Fruit fly (Drosophila melanogaster) whole organism, adult: Measurements from ENCODE around the gene CG15760.

Experiments
- CG11617 ChIP-seq: fragments of 200-800 bp; sonication (Bioruptor generic); optimal IDR thresholded peaks from 2 replicates; lab custom pipeline; 2017; ENCODE audit warnings: mild to moderate bottlenecking, missing biosample characterization, missing genetic modification reagents, missing genetic modification characterization
- CG12768 ChIP-seq: fragments of 200-800 bp; sonication (Bioruptor generic); optimal IDR thresholded peaks from 2 replicates; lab custom pipeline; 2017; ENCODE audit warnings: missing biosample characterization, missing genetic modification characterization, mild to moderate bottlenecking, moderate library complexity, missing genetic modification reagents
- CG14711 ChIP-seq: fragments of 200-800 bp; sonication (Bioruptor generic); optimal IDR thresholded peaks from 2 replicates; lab custom pipeline; 2018; ENCODE audit warnings: missing biosample characterization, mild to moderate bottlenecking, missing genetic modification characterization, moderate library complexity
- CG1620 ChIP-seq: fragments of 200-800 bp; sonication (Bioruptor generic); optimal IDR thresholded peaks from 2 replicates; lab custom pipeline; 2016; ENCODE audit warnings: missing biosample characterization, missing genetic modification characterization
- CG33017 ChIP-seq: fragments of 200-800 bp; sonication (Bioruptor generic); optimal IDR thresholded peaks from 2 replicates; lab custom pipeline; 2018; ENCODE audit warnings: missing biosample characterization, mild to moderate bottlenecking, missing genetic modification characterization, moderate library complexity
- CG5204 ChIP-seq: fragments of 200-800 bp; sonication (Bioruptor generic); optimal IDR thresholded peaks from 2 replicates; lab custom pipeline; 2016; ENCODE audit warnings: missing biosample characterization, missing genetic modification characterization
- CG7045 ChIP-seq: fragments of 200-800 bp; sonication (Bioruptor generic); optimal IDR thresholded peaks from 2 replicates; lab custom pipeline; 2017; ENCODE audit warnings: missing biosample characterization, mild to moderate bottlenecking, missing genetic modification characterization
- CG7101 ChIP-seq: fragments of 200-800 bp; sonication (Bioruptor generic); optimal IDR thresholded peaks from 2 replicates; lab custom pipeline; 2018; ENCODE audit warnings: missing biosample characterization, mild to moderate bottlenecking, missing genetic modification characterization, moderate library complexity
- Clk ChIP-seq: fragments of 200-800 bp; sonication (Bioruptor generic); optimal IDR thresholded peaks from 2 replicates; lab custom pipeline; 2017; ENCODE audit warnings: missing biosample characterization, missing genetic modification characterization
- Crg-1 ChIP-seq: fragments of 200-800 bp; sonication (Bioruptor generic); optimal IDR thresholded peaks from 2 replicates; lab custom pipeline; 2016; ENCODE audit warnings: missing biosample characterization, missing genetic modification characterization
- Hr96 ChIP-seq: fragments of 200-800 bp; sonication (Bioruptor generic); optimal IDR thresholded peaks from 2 replicates; lab custom pipeline; 2016; ENCODE audit warnings: missing biosample characterization, missing genetic modification characterization
- Mnt ChIP-seq: fragments of 200-800 bp; sonication (Bioruptor generic); optimal IDR thresholded peaks from 2 replicates; lab custom pipeline; 2016; ENCODE audit warnings: missing biosample characterization, mild to moderate bottlenecking, missing genetic modification characterization
- bab1 ChIP-seq: fragments of 200-800 bp; sonication (Bioruptor generic); optimal IDR thresholded peaks from 3 replicates; lab custom pipeline; 2019; ENCODE audit warnings: missing biosample characterization, mild to moderate bottlenecking, missing genetic modification characterization, moderate library complexity
- cic ChIP-seq: fragments of 200-800 bp; sonication (Bioruptor generic); optimal IDR thresholded peaks from 2 replicates; lab custom pipeline; 2017; ENCODE audit warnings: missing biosample characterization, mild to moderate bottlenecking, missing genetic modification characterization, moderate library complexity
- cnc ChIP-seq, 2 experiments: fragments of >200 bp; optimal IDR thresholded peaks; 2 replicates each; lab custom pipeline; 2017
- kay ChIP-seq: fragments of 200-800 bp; sonication (Bioruptor generic); peaks from one replicate; lab custom pipeline; 2016; ENCODE audit warnings: missing biosample characterization, missing genetic modification characterization, borderline replicate concordance
- ovo ChIP-seq: fragments of 200-800 bp; sonication (Bioruptor generic); optimal IDR thresholded peaks from 2 replicates; lab custom pipeline; 2016; ENCODE audit warnings: missing biosample characterization, missing genetic modification characterization
- pad ChIP-seq: fragments of 200-800 bp; sonication (Bioruptor generic); optimal IDR thresholded peaks from 3 replicates; lab custom pipeline; 2017; ENCODE audit warnings: missing biosample characterization, missing genetic modification characterization, mild to moderate bottlenecking, moderate library complexity, missing genetic modification reagents
- tj ChIP-seq: fragments of 200-800 bp; sonication (Bioruptor generic); optimal IDR thresholded peaks from 3 replicates; lab custom pipeline; 2017; ENCODE audit warnings: missing biosample characterization, mild to moderate bottlenecking, missing genetic modification characterization, moderate library complexity
- toe ChIP-seq: fragments of 200-800 bp; sonication (Bioruptor generic); optimal IDR thresholded peaks from 2 replicates; lab custom pipeline; 2016; ENCODE audit warnings: missing biosample characterization, missing genetic modification characterization

Gene CG15760

dm6 chrX:13641891-13642617 is 27.4 kb upstream of the CG15760 start:
- TF ChIP-seq bab1 (GFP tag; lab: Kevin White, UChicago) (peak; percentile 40), CG7045 (GFP tag; lab: Kevin White, UChicago) (no peak), Clk (GFP tag; lab: Kevin White, UChicago) (no peak), pad (GFP tag; lab: Kevin White, UChicago) (peak; percentile 38), ovo (GFP tag; lab: Kevin White, UChicago) (no peak), kay (GFP tag; lab: Kevin White, UChicago) (no peak), CG1620 (GFP tag; lab: Kevin White, UChicago) (peak; percentile 32), Crg-1 (no peak), Hr96 (GFP tag; lab: Kevin White, UChicago) (no peak), CG7101 (tag; lab: Kevin White, UChicago) (peak; percentile 16), cic (GFP tag; lab: Kevin White, UChicago) (no peak), CG12768 (GFP tag; lab: Kevin White, UChicago) (peak; percentile 48), Mnt (GFP tag; lab: Kevin White, UChicago) (peak; percentile 37), CG33017 (tag; lab: Kevin White, UChicago) (no peak)

dm6 chrX:13643961-13644360 is 25.5 kb upstream of the CG15760 start:
- no peak for TF ChIP-seq cnc (optimal IDR thresholded peaks at IDR 0.05; lab: Kevin White, UChicago)
- no peak for TF ChIP-seq Clk (GFP tag; lab: Kevin White, UChicago)
- no peak for TF ChIP-seq pad (GFP tag; lab: Kevin White, UChicago)
- TF ChIP-seq cic (GFP tag; lab: Kevin White, UChicago) = no peak
- TF ChIP-seq CG14711 = no peak

dm6 chrX:13644696-13645393 is 24.7 kb upstream of the CG15760 start:
- no peak for TF ChIP-seq bab1 (GFP tag; lab: Kevin White, UChicago)
- peak; percentile 37 for TF ChIP-seq CG7101 (tag; lab: Kevin White, UChicago)
- no peak for TF ChIP-seq Hr96 (GFP tag; lab: Kevin White, UChicago)
- no peak for TF ChIP-seq CG5204 (GFP tag; lab: Kevin White, UChicago)
- no peak for TF ChIP-seq CG12768 (GFP tag; lab: Kevin White, UChicago)
- no peak for TF ChIP-seq tj (GFP tag; lab: Kevin White, UChicago)
- TF ChIP-seq CG1620 (GFP tag; lab: Kevin White, UChicago) = no peak
- TF ChIP-seq Clk (GFP tag; lab: Kevin White, UChicago) = no peak
- no peak for TF ChIP-seq CG14711
- TF ChIP-seq kay (GFP tag; lab: Kevin White, UChicago) = peak; percentile 65
- no peak for TF ChIP-seq ovo (GFP tag; lab: Kevin White, UChicago)

- no peak for TF ChIP-seq Mnt (GFP tag; lab: Kevin White, UChicago)
- TF ChIP-seq CG1620 (GFP tag; lab: Kevin White, UChicago) = no peak
These were observed 23.3 kb upstream of the CG15760 start for dm6 chrX:13646175-13646574.

dm6 chrX:13648819-13649218 is 20.7 kb upstream of the CG15760 start:
- TF ChIP-seq pad (GFP tag; lab: Kevin White, UChicago) (no peak), Clk (GFP tag; lab: Kevin White, UChicago) (no peak), CG7045 (GFP tag; lab: Kevin White, UChicago) (no peak), ovo (GFP tag; lab: Kevin White, UChicago) (no peak)

dm6 chrX:13649801-13650200 is 19.7 kb upstream of the CG15760 start:
- no peak for TF ChIP-seq cic (GFP tag; lab: Kevin White, UChicago)
- TF ChIP-seq Mnt (GFP tag; lab: Kevin White, UChicago) = no peak
- TF ChIP-seq ovo (GFP tag; lab: Kevin White, UChicago) = no peak
- no peak for TF ChIP-seq CG12768 (GFP tag; lab: Kevin White, UChicago)
- no peak for TF ChIP-seq pad (GFP tag; lab: Kevin White, UChicago)
- TF ChIP-seq toe (GFP tag; lab: Kevin White, UChicago) = no peak
- TF ChIP-seq CG33017 (tag; lab: Kevin White, UChicago) = no peak
- TF ChIP-seq CG5204 (GFP tag; lab: Kevin White, UChicago) = no peak
- TF ChIP-seq tj (GFP tag; lab: Kevin White, UChicago) = no peak
- TF ChIP-seq CG11617 (GFP tag; lab: Kevin White, UChicago) = no peak
- TF ChIP-seq Hr96 (GFP tag; lab: Kevin White, UChicago) = no peak
- no peak for TF ChIP-seq kay (GFP tag; lab: Kevin White, UChicago)
- no peak for TF ChIP-seq CG7045 (GFP tag; lab: Kevin White, UChicago)
- no peak for TF ChIP-seq Clk (GFP tag; lab: Kevin White, UChicago)
- TF ChIP-seq CG1620 (GFP tag; lab: Kevin White, UChicago) = no peak
- TF ChIP-seq CG7101 (tag; lab: Kevin White, UChicago) = no peak
- TF ChIP-seq CG14711 = no peak
- no peak for TF ChIP-seq cnc (optimal IDR thresholded peaks at IDR 0.05; lab: Kevin White, UChicago)
- no peak for TF ChIP-seq bab1 (GFP tag; lab: Kevin White, UChicago)
